Worm (Caenorhabditis elegans): ENCODE measurements around the gene ZK1248.19.

The ZK1248.19 gene

DNA sequence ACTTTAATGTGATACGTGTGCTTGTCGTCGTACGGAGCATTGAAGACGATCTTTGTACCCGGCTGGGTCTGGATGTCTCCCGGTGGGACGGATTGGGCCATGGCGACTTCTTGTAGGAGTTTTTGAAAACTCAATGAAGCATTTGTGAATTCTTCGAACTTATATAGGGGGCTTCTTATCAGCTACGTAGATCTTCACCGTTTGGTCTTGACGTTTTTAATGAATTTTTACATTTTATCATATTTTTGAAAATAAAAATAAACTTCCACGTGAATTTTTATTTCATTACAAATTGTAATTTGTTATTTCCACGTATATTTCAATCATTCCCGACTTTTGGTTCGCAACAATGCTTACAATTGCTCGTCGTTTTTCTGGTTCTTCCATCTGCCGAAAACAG lies 29.0 kb downstream of the ZK1248.19 start, which contains the start of the genes msp-64 and ZK1248.5:
Gene msp-64, minus strand, starts transcription at position 101 of the 400 bp plus-strand sequence.
Gene ZK1248.5, plus strand, starts transcription at position 285 of the 400 bp plus-strand sequence.
- TF ChIP-seq lsy-27 (tag; optimal IDR thresholded peaks at IDR 0.05; ENCODE audit: borderline replicate concordance, insufficient read depth) (no peak), sdz-38 (tag; optimal IDR thresholded peaks at IDR 0.05) (no peak), egrh-3 (GFP tag; IDR thresholded peaks at IDR 0.05) (no peak), hlh-26 (GFP tag; conservative IDR thresholded peaks at IDR 0.05) (no peak), cebp-1 (GFP tag; IDR thresholded peaks at IDR 0.05) (no peak), cebp-1 (tag; optimal IDR thresholded peaks at IDR 0.05) (no peak), mel-28 (tag; optimal IDR thresholded peaks at IDR 0.05; ENCODE audit: borderline replicate concordance) (no peak), lin-40 (tag; optimal IDR thresholded peaks at IDR 0.05) (no peak), ztf-28 (GFP tag; IDR thresholded peaks at IDR 0.05) (no peak)

DNA sequence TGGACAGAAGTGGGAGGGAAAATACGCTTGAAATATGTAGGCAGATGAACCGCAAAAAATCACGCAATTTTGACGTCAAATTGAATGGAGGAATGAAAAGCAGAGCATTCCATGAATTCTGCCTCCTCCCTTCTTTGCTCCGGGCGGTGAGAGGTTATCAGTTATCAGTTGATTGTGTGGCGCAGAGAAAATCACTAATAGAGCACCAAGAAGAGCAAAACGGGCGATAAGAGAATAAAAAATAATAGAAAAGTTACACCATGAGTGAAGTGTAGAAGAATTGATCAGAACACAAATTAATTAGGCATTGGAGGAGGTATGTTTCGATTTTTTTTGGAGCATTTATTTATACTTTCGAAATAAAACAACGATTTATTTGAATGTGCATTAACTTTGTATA lies 32.7 kb downstream of the ZK1248.19 start:
- peak; percentile 33; the same call in 1 of the 2 replicates for TF ChIP-seq dox-1 (GFP tag; IDR thresholded peaks at IDR 0.05)
- no peak for TF ChIP-seq aptf-2 (GFP tag; conservative IDR thresholded peaks at IDR 0.05)
- TF ChIP-seq F33H1.4 (GFP tag; IDR thresholded peaks at IDR 0.05): no peak
- no peak for TF ChIP-seq pbrm-1 (GFP tag; IDR thresholded peaks at IDR 0.05)
- TF ChIP-seq Y56A3A.18 (GFP tag; IDR thresholded peaks at IDR 0.05): no peak
- TF ChIP-seq chd-7 (tag; optimal IDR thresholded peaks at IDR 0.05): no peak
- TF ChIP-seq ztf-18 (tag; optimal IDR thresholded peaks at IDR 0.05): no peak
- peak; percentile 92 for TF ChIP-seq nhr-80 (tag; optimal IDR thresholded peaks at IDR 0.05)
- TF ChIP-seq cebp-1 (GFP tag; IDR thresholded peaks at IDR 0.05): no peak
- TF ChIP-seq cebp-1 (tag; optimal IDR thresholded peaks at IDR 0.05): no peak
- no peak for TF ChIP-seq somi-1 (GFP tag; optimal IDR thresholded peaks at IDR 0.05)
- TF ChIP-seq sptf-2 (GFP tag; optimal IDR thresholded peaks at IDR 0.05): no peak
- TF ChIP-seq F49E8.2 (tag; optimal IDR thresholded peaks at IDR 0.05; ENCODE audit: insufficient read depth): no peak
- TF ChIP-seq nfyb-1 (GFP tag; IDR thresholded peaks at IDR 0.05): 0 out of 2 replicates have a peak, but pooled peaks have one; percentile 13
- no peak for TF ChIP-seq gei-17 (GFP tag; optimal IDR thresholded peaks at IDR 0.05)
- no peak for TF ChIP-seq dpl-1 (GFP tag; optimal IDR thresholded peaks at IDR 0.05)

DNA sequence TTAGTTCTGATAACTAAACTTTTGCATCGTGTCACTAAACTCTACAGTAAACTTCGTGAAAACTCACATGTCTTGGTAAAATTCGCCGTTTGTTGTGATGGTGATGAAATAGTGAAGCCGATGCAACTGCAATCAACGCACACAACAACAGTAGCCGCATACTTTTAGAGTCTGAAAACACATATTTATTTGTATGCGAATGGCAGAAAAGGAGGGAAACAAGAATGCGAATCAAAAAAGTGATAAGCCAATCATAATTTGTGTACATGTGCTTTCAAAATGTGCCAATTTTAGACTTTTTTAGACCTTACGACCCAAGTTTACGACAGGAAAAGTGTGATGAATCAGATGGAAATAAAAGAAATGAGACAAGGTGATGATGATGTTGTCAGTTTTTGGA lies 33.9 kb downstream of the ZK1248.19 start, which contains the start of gene K05F1.10:
Gene K05F1.10, minus strand, starts transcription at position 171 of the 400 bp plus-strand sequence.
- TF ChIP-seq nhr-80 (tag; optimal IDR thresholded peaks at IDR 0.05) (peak; percentile 34), efl-1 (GFP tag; optimal IDR thresholded peaks at IDR 0.05) (no peak), cebp-1 (GFP tag; IDR thresholded peaks at IDR 0.05) (no peak), cebp-1 (tag; optimal IDR thresholded peaks at IDR 0.05) (peak; percentile 42)

DNA sequence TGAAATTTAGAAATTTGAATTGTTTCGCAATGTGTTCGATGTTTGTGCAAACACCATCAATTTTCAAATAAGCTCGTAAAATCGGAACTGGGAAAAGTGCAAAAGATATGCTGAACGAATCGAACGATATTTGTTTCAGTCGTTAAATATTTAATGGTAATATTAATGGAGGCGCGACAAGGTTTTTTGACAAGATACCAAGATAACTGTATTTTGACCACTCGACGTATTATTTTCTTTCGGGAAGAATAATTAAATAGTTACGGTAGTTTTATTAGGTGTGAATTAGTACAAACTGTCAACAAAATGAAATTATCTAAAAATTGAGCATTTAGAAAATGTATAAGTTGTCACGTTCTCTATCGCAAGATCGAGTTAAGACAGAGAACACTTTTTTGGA lies 34.9 kb downstream of the ZK1248.19 start:
- TF ChIP-seq nfya-1 (tag; optimal IDR thresholded peaks at IDR 0.05; ENCODE audit: borderline replicate concordance, insufficient read depth): no peak
- TF ChIP-seq lin-40 (tag; optimal IDR thresholded peaks at IDR 0.05): no peak

DNA sequence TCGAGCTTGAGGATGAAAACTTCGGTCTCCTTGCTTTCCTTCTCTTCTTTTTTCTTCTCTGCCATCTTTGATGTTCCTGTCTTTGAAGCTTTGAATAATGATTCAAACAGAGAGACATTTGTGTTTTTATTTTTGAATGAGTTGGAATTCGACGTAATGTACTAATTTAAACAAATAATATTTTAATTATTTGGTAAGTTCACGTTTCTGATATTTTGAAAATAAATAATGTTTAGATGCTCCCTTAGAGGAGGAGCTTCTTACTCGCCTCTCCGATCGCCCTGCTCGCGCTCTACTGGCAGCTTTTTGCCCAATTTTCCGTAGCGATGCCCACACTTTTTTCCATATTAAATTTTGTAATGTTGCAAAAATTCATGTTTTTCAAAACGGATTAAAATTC lies 38.1 kb downstream of the ZK1248.19 start, which contains the start of the genes K05F1.9 and K05F1.1:
Gene K05F1.9, minus strand, starts transcription at position 101 of the 400 bp plus-strand sequence.
Gene K05F1.1, plus strand, starts transcription at position 308 of the 400 bp plus-strand sequence.
- TF ChIP-seq hlh-12 (tag; optimal IDR thresholded peaks at IDR 0.05) (no peak), madf-10 (tag; optimal IDR thresholded peaks at IDR 0.05) (no peak), madf-3 (GFP tag; IDR thresholded peaks at IDR 0.05) (no peak), ama-1 (optimal IDR thresholded peaks at IDR 0.05) (no peak), ama-1 (GFP tag; optimal IDR thresholded peaks at IDR 0.05) (no peak), F33H1.4 (GFP tag; IDR thresholded peaks at IDR 0.05) (no peak), attf-6 (GFP tag; IDR thresholded peaks at IDR 0.05) (no peak), egl-44 (GFP tag; IDR thresholded peaks at IDR 0.05) (no peak), ceh-100 (GFP tag; IDR thresholded peaks at IDR 0.05) (no peak), snpc-1.3 (tag; optimal IDR thresholded peaks at IDR 0.05; ENCODE audit: insufficient read depth) (no peak), Y95B8A.8 (GFP tag; IDR thresholded peaks at IDR 0.05) (no peak), unc-130 (GFP tag; optimal IDR thresholded peaks at IDR 0.05) (no peak), tbx-9 (tag; optimal IDR thresholded peaks at IDR 0.05; ENCODE audit: borderline replicate concordance) (no peak), cebp-2 (GFP tag; IDR thresholded peaks at IDR 0.05) (no peak)
